Fruit fly (Drosophila melanogaster): Measurements from ENCODE around the gene CG6834.

Gene CG6834

dm6 chr3R:11688055-11688454, at the start of gene CG6834:
CG6834 (minus strand) TSS chr3R:11688133.
- TF ChIP-seq Sin3A (optimal IDR thresholded peaks at IDR 0.05) = no peak
- TF ChIP-seq insv (optimal IDR thresholded peaks at IDR 0.05) = no peak
- TF ChIP-seq Myc (optimal IDR thresholded peaks at IDR 0.05) = no peak
- TF ChIP-seq h (optimal IDR thresholded peaks at IDR 0.05) = no peak
- TF ChIP-seq psq (optimal IDR thresholded peaks at IDR 0.05) = no peak
- no peak for TF ChIP-seq ttk (optimal IDR thresholded peaks at IDR 0.05)

DNA sequence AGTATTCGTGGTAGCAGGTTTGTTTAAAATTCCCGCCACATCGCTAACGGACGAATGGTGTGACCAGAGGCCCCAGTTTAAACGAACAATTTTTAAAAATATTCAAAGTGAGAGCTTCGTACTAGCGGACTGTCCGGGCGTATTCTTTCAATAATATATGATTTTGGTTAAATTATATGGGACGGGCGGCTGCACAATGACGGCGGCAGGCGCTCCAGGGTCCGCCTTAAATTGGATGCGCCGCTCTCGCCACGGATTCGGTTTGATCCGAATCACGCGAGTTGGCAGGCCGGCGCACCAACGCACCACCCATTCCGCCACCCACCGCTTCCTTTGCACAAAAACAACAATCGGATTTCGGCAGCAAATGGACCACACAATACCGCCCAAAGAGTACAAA, 47.4 kb upstream of the CG6834 start, which contains the start of gene CG14721:
TSS of gene CG14721 (plus strand) at position 111 of the 400 bp plus-strand sequence.
- TF ChIP-seq Sin3A (optimal IDR thresholded peaks at IDR 0.05) (no peak), insv (optimal IDR thresholded peaks at IDR 0.05) (no peak), ttk (optimal IDR thresholded peaks at IDR 0.05) (no peak), h (optimal IDR thresholded peaks at IDR 0.05) (no peak), psq (optimal IDR thresholded peaks at IDR 0.05) (no peak), Myc (optimal IDR thresholded peaks at IDR 0.05) (no peak)

DNA sequence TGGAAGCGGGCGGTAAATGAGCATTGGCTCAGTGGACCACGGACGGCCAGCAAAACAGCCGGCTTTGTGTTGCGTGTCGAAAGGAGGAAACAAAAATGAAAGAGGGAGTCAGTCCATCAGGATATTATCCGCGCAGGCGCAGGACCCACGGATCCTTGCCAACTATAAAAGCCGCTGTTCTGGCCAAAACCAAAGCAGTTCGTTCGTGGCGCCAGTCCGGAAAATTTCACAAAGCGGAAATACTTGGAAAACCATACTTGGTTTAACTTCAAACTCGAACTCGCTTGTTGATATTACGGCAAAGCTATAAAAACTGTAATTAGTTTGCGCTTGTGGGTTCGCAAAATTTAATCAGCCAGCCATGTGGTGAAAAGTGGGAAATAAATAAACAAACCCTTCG, 33.7 kb upstream of the CG6834 start, which contains the start of gene CG12594:
TSS of gene CG12594 (plus strand) at position 142 of the 400 bp plus-strand sequence.
- TF ChIP-seq psq (optimal IDR thresholded peaks at IDR 0.05) (no peak), ttk (optimal IDR thresholded peaks at IDR 0.05) (no peak), Sin3A (optimal IDR thresholded peaks at IDR 0.05) (no peak), insv (optimal IDR thresholded peaks at IDR 0.05) (no peak), h (optimal IDR thresholded peaks at IDR 0.05) (no peak), Myc (optimal IDR thresholded peaks at IDR 0.05) (no peak)

- TF ChIP-seq Sin3A (optimal IDR thresholded peaks at IDR 0.05) (no peak), insv (optimal IDR thresholded peaks at IDR 0.05) (no peak)
Measured at dm6 chr3R:11711376-11711775, 23.4 kb upstream of the CG6834 start, which contains the start of gene CG14720. CG14720 (plus strand) TSS chr3R:11711676.

DNA sequence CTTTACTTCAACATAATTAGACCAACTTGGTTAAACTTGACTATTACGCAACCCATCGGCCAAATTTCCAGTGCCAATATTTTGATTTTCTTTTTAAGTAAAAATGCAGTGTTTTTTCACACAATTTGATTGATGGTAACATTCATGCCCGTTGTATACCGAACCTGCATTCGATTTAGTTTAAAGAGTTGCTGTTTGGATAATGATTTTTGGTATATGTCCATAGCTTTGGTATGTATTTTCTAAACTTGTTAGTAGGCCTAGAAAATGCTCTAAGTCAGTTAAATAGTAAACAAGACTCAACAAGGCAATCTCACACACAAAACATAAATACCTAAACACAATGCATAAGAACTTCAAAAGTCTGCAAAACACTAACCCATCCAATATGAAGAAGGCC, 15.8 kb upstream of the CG6834 start, which contains the start of gene I-t:
TSS of gene I-t (plus strand) at position 301 of the 400 bp plus-strand sequence.
- TF ChIP-seq Sin3A (optimal IDR thresholded peaks at IDR 0.05) (no peak), psq (optimal IDR thresholded peaks at IDR 0.05) (no peak), Myc (optimal IDR thresholded peaks at IDR 0.05) (no peak), insv (optimal IDR thresholded peaks at IDR 0.05) (no peak), ttk (optimal IDR thresholded peaks at IDR 0.05) (no peak)

dm6 chr3R:11700314-11700713, 12.4 kb upstream of the CG6834 start, which contains the start of gene CG14718:
CG14718 (plus strand) TSS chr3R:11700614.
- TF ChIP-seq insv (optimal IDR thresholded peaks at IDR 0.05) (no peak), Myc (optimal IDR thresholded peaks at IDR 0.05) (no peak)

DNA sequence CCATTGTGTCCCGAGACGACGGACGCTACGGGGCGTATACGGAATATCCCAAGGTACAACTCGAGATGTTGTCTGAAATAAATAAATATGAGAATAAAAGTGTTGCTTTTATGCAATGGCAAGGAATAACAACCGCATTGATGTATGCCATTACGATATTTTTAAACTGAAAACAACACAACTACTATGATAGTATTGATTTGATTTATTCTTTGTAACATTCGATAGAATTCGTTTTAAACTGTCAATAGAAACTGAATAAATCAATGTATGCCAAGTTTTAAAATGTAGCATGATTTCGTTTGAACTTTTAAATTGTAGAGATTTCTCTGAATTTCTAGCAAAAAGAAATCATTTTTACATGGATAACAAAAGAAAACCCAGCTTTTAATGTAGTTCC, 8.3 kb upstream of the CG6834 start, which contains the start of gene CG14717:
TSS of gene CG14717 (plus strand) at position 301 of the 400 bp plus-strand sequence.
- TF ChIP-seq Myc (optimal IDR thresholded peaks at IDR 0.05) (no peak), h (optimal IDR thresholded peaks at IDR 0.05) (no peak), ttk (optimal IDR thresholded peaks at IDR 0.05) (no peak), psq (optimal IDR thresholded peaks at IDR 0.05) (no peak), Sin3A (optimal IDR thresholded peaks at IDR 0.05) (no peak), insv (optimal IDR thresholded peaks at IDR 0.05) (no peak)

DNA sequence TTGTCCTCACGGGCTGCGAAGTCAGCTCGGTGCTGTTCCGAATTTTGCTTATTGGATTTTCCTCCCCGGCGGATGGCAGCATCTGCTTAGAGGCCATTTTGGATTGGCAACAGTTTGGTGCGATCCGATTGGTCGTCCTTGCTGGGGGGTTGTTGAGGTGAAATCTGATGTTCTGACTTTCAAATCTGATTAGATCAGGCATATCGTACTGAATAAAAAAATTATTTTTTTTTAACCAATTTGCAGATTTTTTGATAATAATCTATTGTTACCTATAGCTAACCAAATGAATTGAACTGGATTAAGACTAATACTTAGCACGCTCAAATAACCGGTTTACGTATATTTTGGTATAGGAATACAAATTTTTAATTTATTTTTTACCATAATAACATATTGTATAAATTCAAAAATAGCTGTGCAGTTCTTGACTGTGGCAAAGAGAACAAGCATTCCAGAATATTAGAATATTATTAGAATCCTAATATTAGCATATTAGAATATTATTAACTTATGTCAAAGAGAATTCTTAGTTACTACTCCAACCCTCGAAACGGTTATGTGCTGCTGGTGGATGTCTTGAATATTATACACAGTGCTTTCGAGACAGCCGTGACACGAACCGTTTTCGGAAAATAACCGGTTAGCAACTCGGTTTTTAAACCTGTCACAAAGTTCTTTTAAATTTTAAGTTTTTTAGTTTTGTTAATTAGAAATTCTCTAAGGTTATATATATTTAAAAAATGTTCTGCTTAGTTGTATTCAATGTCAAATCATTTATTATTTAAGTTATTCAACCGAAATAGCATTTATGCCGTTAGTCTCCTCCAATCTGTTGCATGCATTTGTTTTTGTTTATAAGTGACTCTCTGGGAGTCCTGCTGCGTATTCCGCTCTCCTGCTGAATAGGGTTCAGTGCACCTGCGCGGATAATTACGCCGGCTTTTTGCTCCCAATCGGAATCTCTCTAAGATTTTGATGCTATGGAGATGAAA, 6.7 kb upstream of the CG6834 start, which contains the start of gene Fer3:
TSS of gene Fer3 (minus strand) at position 1 of the 995 bp plus-strand sequence.
- TF ChIP-seq psq (optimal IDR thresholded peaks at IDR 0.05) (no peak), h (optimal IDR thresholded peaks at IDR 0.05) (no peak), Myc (optimal IDR thresholded peaks at IDR 0.05) (no peak), ttk (optimal IDR thresholded peaks at IDR 0.05) (no peak), insv (optimal IDR thresholded peaks at IDR 0.05) (no peak), Sin3A (optimal IDR thresholded peaks at IDR 0.05) (no peak)

DNA sequence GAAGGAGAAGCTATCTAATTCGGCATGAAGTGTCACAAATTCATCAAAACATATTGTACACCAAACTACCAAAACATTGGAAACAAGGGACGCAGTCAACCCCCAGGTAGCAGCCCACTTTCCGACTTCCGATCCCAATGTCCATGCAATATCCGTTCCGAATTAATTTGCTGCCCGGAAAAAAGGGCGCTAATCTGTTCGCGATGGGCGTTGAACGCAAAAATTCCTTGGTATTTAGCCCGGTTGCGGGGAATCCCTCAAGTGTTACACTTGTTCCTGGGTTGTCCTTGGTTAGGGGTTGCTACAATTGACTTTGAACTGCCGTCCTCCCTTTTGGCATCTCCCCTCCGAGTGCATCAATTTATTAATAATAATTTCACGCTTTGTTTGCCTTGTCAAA, 4.6 kb upstream of the CG6834 start:
- TF ChIP-seq Sin3A (optimal IDR thresholded peaks at IDR 0.05) (no peak), psq (optimal IDR thresholded peaks at IDR 0.05) (no peak), Myc (optimal IDR thresholded peaks at IDR 0.05) (no peak), ttk (optimal IDR thresholded peaks at IDR 0.05) (no peak), insv (optimal IDR thresholded peaks at IDR 0.05) (no peak), h (optimal IDR thresholded peaks at IDR 0.05) (no peak)

DNA sequence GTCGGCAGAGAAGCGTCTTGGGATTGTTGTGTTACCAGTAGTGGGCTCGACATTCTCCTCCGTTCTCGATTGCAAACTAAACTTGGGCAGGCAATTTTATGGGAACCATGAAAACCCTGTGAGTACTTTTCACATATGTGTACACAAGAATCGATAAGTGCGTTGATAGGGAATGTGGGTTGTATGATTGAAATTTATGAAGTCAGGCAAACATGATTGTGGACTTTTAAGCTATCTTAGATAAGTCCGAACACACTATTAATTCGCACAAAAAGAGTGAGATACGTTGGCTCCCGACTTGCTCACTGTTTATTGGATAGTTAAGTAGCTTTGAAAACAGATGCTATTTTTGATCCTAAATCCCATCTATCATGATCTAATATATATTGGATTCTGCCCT, 3.8 kb upstream of the CG6834 start, which contains the start of gene CG18765:
TSS of gene CG18765 (minus strand) at position 53 of the 400 bp plus-strand sequence.
- TF ChIP-seq ttk (optimal IDR thresholded peaks at IDR 0.05) = no peak

DNA sequence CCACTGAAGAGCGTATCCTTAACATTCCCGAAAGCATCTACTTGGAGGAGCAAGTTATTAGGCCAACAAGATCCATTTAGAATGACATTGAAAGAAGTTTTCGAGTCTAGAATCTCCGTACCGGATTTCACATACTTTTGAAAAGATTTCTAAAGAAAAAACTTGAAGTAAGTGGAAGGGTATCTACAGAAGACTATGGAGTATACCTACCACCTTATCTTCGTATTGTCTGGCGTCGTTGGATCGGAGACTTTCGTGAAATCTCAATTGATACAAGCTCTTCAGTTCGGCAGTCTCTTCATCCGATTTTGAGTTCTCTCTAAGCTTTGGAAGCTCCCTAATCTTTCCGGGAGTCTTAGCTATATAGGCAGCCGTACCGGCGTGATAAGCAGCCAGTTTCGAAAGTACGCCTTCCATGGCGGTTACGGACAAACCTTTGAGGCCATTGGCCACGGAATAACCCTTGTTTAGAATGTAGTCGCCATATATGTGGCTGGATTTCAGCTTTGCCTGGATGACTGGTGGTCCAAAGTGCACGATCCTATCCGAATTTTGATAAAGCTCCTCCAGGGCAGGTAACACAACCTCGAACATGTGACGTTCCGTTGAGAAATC, 3.0 kb upstream of the CG6834 start:
- no peak for TF ChIP-seq insv (optimal IDR thresholded peaks at IDR 0.05)
- TF ChIP-seq ttk (optimal IDR thresholded peaks at IDR 0.05) = no peak
- no peak for TF ChIP-seq Sin3A (optimal IDR thresholded peaks at IDR 0.05)
- no peak for TF ChIP-seq Myc (optimal IDR thresholded peaks at IDR 0.05)
- no peak for TF ChIP-seq h (optimal IDR thresholded peaks at IDR 0.05)
- TF ChIP-seq psq (optimal IDR thresholded peaks at IDR 0.05) = no peak

dm6 chr3R:11689900-11690299, 2.0 kb upstream of the CG6834 start, which contains the start of gene CG6908:
CG6908 (minus strand) TSS chr3R:11690051.
- TF ChIP-seq insv (optimal IDR thresholded peaks at IDR 0.05) = no peak
- no peak for TF ChIP-seq Sin3A (optimal IDR thresholded peaks at IDR 0.05)
- no peak for TF ChIP-seq ttk (optimal IDR thresholded peaks at IDR 0.05)
- no peak for TF ChIP-seq h (optimal IDR thresholded peaks at IDR 0.05)
- no peak for TF ChIP-seq psq (optimal IDR thresholded peaks at IDR 0.05)
- TF ChIP-seq Myc (optimal IDR thresholded peaks at IDR 0.05) = no peak
